Worm (Caenorhabditis elegans) whole organism, late embryonic: ENCODE data around the gene T24B8.3.

ENCODE experiments used
- C08G9.2 ChIP-seq: sonication (generic microtip); optimal IDR thresholded peaks from 2 replicates; lab custom pipeline; 2016; ENCODE audit warnings: mild to moderate bottlenecking, missing genetic modification characterization, moderate library complexity, missing compliant biosample characterization
- K02D7.2 ChIP-seq: sonication (generic microtip); optimal IDR thresholded peaks from 2 replicates; lab custom pipeline; 2017; ENCODE audit warnings: mild to moderate bottlenecking, missing genetic modification characterization, missing compliant biosample characterization
- K09A11.1 ChIP-seq: sonication (generic microtip); optimal IDR thresholded peaks from 2 replicates; lab custom pipeline; 2017; ENCODE audit warnings: antibody characterized with exemption, mild to moderate bottlenecking, missing genetic modification characterization, missing compliant biosample characterization; ENCODE audit not compliant: insufficient read depth
- Y22D7AL.16 ChIP-seq: sonication (generic microtip); optimal IDR thresholded peaks from 2 replicates; lab custom pipeline; 2016; ENCODE audit warnings: missing genetic modification characterization, missing compliant biosample characterization
- ceh-14 ChIP-seq: sonication (generic microtip); optimal IDR thresholded peaks from 2 replicates; lab custom pipeline; 2016; ENCODE audit warnings: missing genotype, missing genetic modification characterization, missing compliant biosample characterization
- ceh-19 ChIP-seq: fragments of 200-800 bp; sonication (Bioruptor generic); optimal IDR thresholded peaks from 2 replicates; lab custom pipeline; 2018; ENCODE audit warnings: mild to moderate bottlenecking, missing genetic modification characterization, missing compliant biosample characterization
- ceh-2 ChIP-seq: sonication (generic microtip); optimal IDR thresholded peaks from 2 replicates; lab custom pipeline; 2016; ENCODE audit warnings: missing genotype, missing genetic modification characterization, missing compliant biosample characterization
- ceh-22 ChIP-seq: sonication (generic microtip); optimal IDR thresholded peaks from 2 replicates; lab custom pipeline; 2017; ENCODE audit warnings: missing biosample characterization, missing genetic modification characterization
- ceh-24 ChIP-seq: sonication (generic microtip); optimal IDR thresholded peaks from 2 replicates; lab custom pipeline; 2016; ENCODE audit warnings: mild to moderate bottlenecking, missing genetic modification characterization, missing compliant biosample characterization
- ceh-9 ChIP-seq: sonication (generic microtip); optimal IDR thresholded peaks from 2 replicates; lab custom pipeline; 2016; ENCODE audit warnings: mild to moderate bottlenecking, missing genetic modification characterization, inconsistent platforms, missing compliant biosample characterization
- che-1 ChIP-seq: sonication (generic microtip); optimal IDR thresholded peaks from 2 replicates; lab custom pipeline; 2016; ENCODE audit warnings: mild to moderate bottlenecking, missing genetic modification characterization, missing compliant biosample characterization
- elt-2 ChIP-seq: sonication (generic microtip); optimal IDR thresholded peaks from 2 replicates; lab custom pipeline; 2016; ENCODE audit warnings: missing genetic modification reagents, missing genetic modification characterization, missing compliant biosample characterization
- elt-4 ChIP-seq: sonication (generic microtip); optimal IDR thresholded peaks from 2 replicates; lab custom pipeline; 2016; ENCODE audit warnings: missing genetic modification characterization, missing compliant biosample characterization
- ets-4 ChIP-seq: sonication (generic microtip); optimal IDR thresholded peaks from 2 replicates; lab custom pipeline; 2016; ENCODE audit warnings: missing genetic modification characterization, missing compliant biosample characterization
- eyg-1 ChIP-seq: sonication (generic microtip); optimal IDR thresholded peaks from 2 replicates; lab custom pipeline; 2016; ENCODE audit warnings: missing genotype, missing genetic modification characterization, missing compliant biosample characterization
- fax-1 ChIP-seq: sonication (generic microtip); optimal IDR thresholded peaks from 2 replicates; lab custom pipeline; 2016; ENCODE audit warnings: missing genotype, missing genetic modification characterization, missing compliant biosample characterization
- hlh-15 ChIP-seq: sonication (generic microtip); optimal IDR thresholded peaks from 2 replicates; lab custom pipeline; 2016; ENCODE audit warnings: missing genetic modification characterization, missing compliant biosample characterization
- hlh-30 ChIP-seq: sonication (generic microtip); optimal IDR thresholded peaks from 2 replicates; lab custom pipeline; 2017; ENCODE audit warnings: antibody characterized with exemption, missing genetic modification characterization, missing compliant biosample characterization; ENCODE audit not compliant: insufficient read depth
- hlh-6 ChIP-seq: sonication (generic microtip); optimal IDR thresholded peaks from 2 replicates; lab custom pipeline; 2016; ENCODE audit warnings: missing genotype, missing genetic modification characterization, missing compliant biosample characterization
- lim-6 ChIP-seq: sonication (generic microtip); optimal IDR thresholded peaks from 2 replicates; lab custom pipeline; 2016; ENCODE audit warnings: missing genetic modification characterization, missing compliant biosample characterization
- lin-11 ChIP-seq: fragments of 200-800 bp; sonication (Bioruptor generic); optimal IDR thresholded peaks from 2 replicates; lab custom pipeline; 2018; ENCODE audit warnings: mild to moderate bottlenecking, missing genetic modification characterization, missing compliant biosample characterization
- madf-2 ChIP-seq: sonication (generic microtip); optimal IDR thresholded peaks from 2 replicates; lab custom pipeline; 2017; ENCODE audit warnings: missing genetic modification characterization, missing compliant biosample characterization
- mec-3 ChIP-seq: sonication (generic microtip); optimal IDR thresholded peaks from 2 replicates; lab custom pipeline; 2016; ENCODE audit warnings: borderline replicate concordance, missing genetic modification characterization, missing compliant biosample characterization
- nfya-1 ChIP-seq: sonication (generic microtip); optimal IDR thresholded peaks from 2 replicates; lab custom pipeline; 2017; ENCODE audit warnings: missing genetic modification characterization, mild to moderate bottlenecking, missing compliant biosample characterization, antibody characterized with exemption, moderate library complexity
- nhr-11 ChIP-seq: fragments of 150-350 bp; optimal IDR thresholded peaks from 2 replicates; lab custom pipeline; 2014; ENCODE audit warnings: missing biosample characterization, missing genetic modification characterization
- npax-4 ChIP-seq: sonication (generic microtip); optimal IDR thresholded peaks from 2 replicates; lab custom pipeline; 2016; ENCODE audit warnings: missing genetic modification characterization, missing compliant biosample characterization
- pax-1 ChIP-seq: fragments of 150-350 bp; optimal IDR thresholded peaks from 2 replicates; lab custom pipeline; 2014; ENCODE audit warnings: missing biosample characterization, missing genetic modification characterization
- pha-2 ChIP-seq: sonication (generic microtip); optimal IDR thresholded peaks from 2 replicates; lab custom pipeline; 2017; ENCODE audit warnings: mild to moderate bottlenecking, missing genetic modification characterization, missing compliant biosample characterization
- pros-1 ChIP-seq: fragments of 150-350 bp; optimal IDR thresholded peaks from 2 replicates; lab custom pipeline; 2014; ENCODE audit warnings: missing biosample characterization, missing genetic modification reagents, missing genetic modification characterization
- ref-2 ChIP-seq: sonication (generic microtip); optimal IDR thresholded peaks from 2 replicates; lab custom pipeline; 2016; ENCODE audit warnings: missing genetic modification characterization, missing compliant biosample characterization
- rnt-1 ChIP-seq: sonication (generic microtip); optimal IDR thresholded peaks from 2 replicates; lab custom pipeline; 2016; ENCODE audit warnings: missing genetic modification characterization, missing compliant biosample characterization
- sdc-2 ChIP-seq: sonication (generic microtip); optimal IDR thresholded peaks from 2 replicates; lab custom pipeline; 2016; ENCODE audit warnings: missing genotype, missing genetic modification characterization, missing compliant biosample characterization
- sox-4 ChIP-seq: sonication (generic microtip); optimal IDR thresholded peaks from 2 replicates; lab custom pipeline; 2017; ENCODE audit warnings: mild to moderate bottlenecking, missing genetic modification characterization, inconsistent platforms, missing compliant biosample characterization
- tbx-2 ChIP-seq: sonication (generic microtip); optimal IDR thresholded peaks from 2 replicates; lab custom pipeline; 2016; ENCODE audit warnings: missing genetic modification characterization, missing compliant biosample characterization
- tbx-7 ChIP-seq: sonication (generic microtip); optimal IDR thresholded peaks from 2 replicates; lab custom pipeline; 2016; ENCODE audit warnings: missing genotype, missing genetic modification characterization, missing compliant biosample characterization
- unc-55 ChIP-seq: sonication (generic microtip); optimal IDR thresholded peaks from 2 replicates; lab custom pipeline; 2017; ENCODE audit warnings: missing biosample characterization, missing genetic modification reagents, missing genetic modification characterization
- unc-86 ChIP-seq: sonication (generic microtip); optimal IDR thresholded peaks from 2 replicates; lab custom pipeline; 2016; ENCODE audit warnings: missing genetic modification characterization, missing compliant biosample characterization

T24B8.3 gene

DNA sequence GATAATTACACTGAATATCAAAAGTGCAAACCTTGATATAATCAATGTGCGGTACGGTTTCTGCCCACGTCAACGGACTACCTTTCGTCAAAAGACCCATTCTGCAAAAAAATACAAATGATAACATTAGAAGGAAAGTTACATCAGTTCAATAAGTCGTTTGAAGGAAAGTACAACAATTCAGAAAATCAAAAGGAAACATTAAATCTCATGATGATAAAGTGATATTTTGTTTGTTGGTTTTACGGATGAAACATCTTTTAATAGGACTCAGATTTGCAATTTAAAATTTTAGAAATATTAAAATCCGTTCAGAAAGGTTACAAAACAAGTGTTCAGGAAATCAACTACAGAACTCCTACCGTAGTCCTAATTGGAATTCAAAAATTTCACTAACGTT, 22.7 kb downstream of the T24B8.3 start, which contains the start of gene gcs-1:
gcs-1 (minus strand) TSS at position 101 of the 400 bp plus-strand sequence.
- no peak for TF ChIP-seq tbx-7 (tag; lab: Kevin White, UChicago)
- TF ChIP-seq mec-3 (tag; lab: Kevin White, UChicago), result no peak
- TF ChIP-seq ref-2, result no peak

DNA sequence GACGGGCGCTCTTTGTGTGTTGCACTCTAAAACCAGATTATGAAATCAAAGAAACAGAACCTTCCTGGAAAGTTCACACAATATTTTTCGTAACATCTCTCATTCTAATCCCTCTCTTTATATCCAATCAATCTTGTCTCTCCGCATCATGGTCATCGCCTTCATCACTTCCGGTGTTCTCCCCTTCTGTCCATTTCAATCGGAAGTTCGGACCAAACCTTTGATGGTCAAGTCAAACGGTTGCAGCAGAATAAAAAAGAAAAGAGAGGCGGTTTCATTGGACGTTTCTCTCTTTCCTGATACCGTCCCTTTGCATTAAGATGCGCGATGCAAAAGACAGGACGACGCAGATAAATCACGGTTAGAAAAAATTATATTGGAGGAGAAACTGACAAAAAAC, 27.9 kb downstream of the T24B8.3 start:
- TF ChIP-seq sox-4, result no peak
- no peak for TF ChIP-seq hlh-15 (tag; lab: Kevin White, UChicago)
- TF ChIP-seq fax-1 (tag; lab: Kevin White, UChicago), result no peak
- no peak for TF ChIP-seq rnt-1 (tag; lab: Kevin White, UChicago)
- TF ChIP-seq elt-4 (tag; lab: Kevin White, UChicago), result no peak
- TF ChIP-seq K09A11.1 (tag; lab: Kevin White, UChicago), result no peak
- TF ChIP-seq ceh-2 (tag; lab: Kevin White, UChicago), result no peak
- no peak for TF ChIP-seq eyg-1 (tag; lab: Kevin White, UChicago)
- no peak for TF ChIP-seq elt-2
- no peak for TF ChIP-seq ets-4 (tag; lab: Kevin White, UChicago)
- TF ChIP-seq ceh-14 (tag; lab: Kevin White, UChicago), result no peak
- TF ChIP-seq ceh-9, result no peak
- no peak for TF ChIP-seq ceh-22 (tag; lab: Kevin White, UChicago)
- TF ChIP-seq tbx-2 (tag; lab: Kevin White, UChicago), result no peak
- TF ChIP-seq nhr-11 (tag; lab: Kevin White, UChicago), result no peak
- no peak for TF ChIP-seq lin-11
- no peak for TF ChIP-seq hlh-30 (tag; lab: Kevin White, UChicago)
- TF ChIP-seq sdc-2 (tag; lab: Kevin White, UChicago), result no peak
- no peak for TF ChIP-seq ceh-19
- TF ChIP-seq che-1 (tag; lab: Kevin White, UChicago), result no peak
- TF ChIP-seq, all 69 proteins: peak for 0

DNA sequence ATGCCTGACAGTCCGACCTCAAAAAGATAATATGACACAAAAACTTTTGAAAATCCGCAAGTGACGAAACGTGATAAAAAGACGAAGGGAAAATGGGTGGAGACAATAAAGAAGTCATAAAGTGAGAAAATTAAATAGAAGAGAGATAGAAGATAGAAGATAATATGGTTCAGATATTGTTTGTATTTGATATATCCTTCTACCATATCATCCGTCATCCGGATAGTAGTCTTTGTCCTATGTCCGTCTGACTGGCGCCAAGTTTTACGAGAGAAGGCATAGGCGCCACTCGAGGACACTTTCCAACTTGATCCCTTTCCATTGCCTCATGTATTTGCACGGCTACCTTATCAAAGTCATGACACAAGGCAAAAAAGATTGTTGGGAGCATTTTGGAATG, 29.0 kb downstream of the T24B8.3 start:
- TF ChIP-seq hlh-6 (tag; lab: Kevin White, UChicago) (no peak), fax-1 (tag; lab: Kevin White, UChicago) (no peak), hlh-15 (tag; lab: Kevin White, UChicago) (no peak), C08G9.2 (no peak), sox-4 (no peak), npax-4 (tag; lab: Kevin White, UChicago) (no peak), lim-6 (tag; lab: Kevin White, UChicago) (no peak)
- TF ChIP-seq, all 69 proteins: peak for 0

DNA sequence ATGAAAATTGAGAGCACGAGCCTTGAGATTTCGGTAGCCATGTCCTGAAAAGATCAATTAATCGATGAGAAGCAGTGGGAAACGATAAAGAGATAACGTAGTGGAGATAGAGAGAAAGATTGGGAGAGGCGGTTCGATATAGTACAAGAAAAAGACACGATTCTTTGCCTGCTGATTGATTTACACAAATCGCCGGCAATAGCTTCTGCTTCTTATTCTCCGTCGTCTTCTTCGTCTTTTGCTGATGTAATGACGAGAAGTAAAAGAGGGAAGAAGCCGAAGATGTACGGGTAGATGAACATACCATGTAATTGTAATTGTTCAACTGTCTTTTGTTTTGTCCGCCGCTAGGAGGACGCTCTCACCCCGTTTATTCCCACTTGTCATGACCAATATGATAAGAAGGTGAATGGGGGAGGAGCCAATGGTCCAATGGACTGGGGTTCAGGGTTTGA, 31.7 kb downstream of the T24B8.3 start, which contains the start of gene F37B12.1:
F37B12.1 (minus strand) TSS at position 51 of the 455 bp plus-strand sequence.
- no peak for TF ChIP-seq hlh-15 (tag; lab: Kevin White, UChicago)
- no peak for TF ChIP-seq ceh-14 (tag; lab: Kevin White, UChicago)
- TF ChIP-seq madf-2 (tag; lab: Kevin White, UChicago), result no peak
- TF ChIP-seq C08G9.2, result no peak
- TF ChIP-seq npax-4 (tag; lab: Kevin White, UChicago), result no peak
- no peak for TF ChIP-seq sox-4
- TF ChIP-seq ceh-22 (tag; lab: Kevin White, UChicago), result no peak
- TF ChIP-seq unc-55 (GFP tag; lab: Kevin White, UChicago), result no peak
- TF ChIP-seq pros-1 (tag; lab: Kevin White, UChicago), result no peak
- no peak for TF ChIP-seq K02D7.2 (tag; lab: Kevin White, UChicago)
- no peak for TF ChIP-seq ets-4 (tag; lab: Kevin White, UChicago)
- no peak for TF ChIP-seq ceh-24 (tag; lab: Kevin White, UChicago)
- TF ChIP-seq, all 69 proteins: peak for 0

DNA sequence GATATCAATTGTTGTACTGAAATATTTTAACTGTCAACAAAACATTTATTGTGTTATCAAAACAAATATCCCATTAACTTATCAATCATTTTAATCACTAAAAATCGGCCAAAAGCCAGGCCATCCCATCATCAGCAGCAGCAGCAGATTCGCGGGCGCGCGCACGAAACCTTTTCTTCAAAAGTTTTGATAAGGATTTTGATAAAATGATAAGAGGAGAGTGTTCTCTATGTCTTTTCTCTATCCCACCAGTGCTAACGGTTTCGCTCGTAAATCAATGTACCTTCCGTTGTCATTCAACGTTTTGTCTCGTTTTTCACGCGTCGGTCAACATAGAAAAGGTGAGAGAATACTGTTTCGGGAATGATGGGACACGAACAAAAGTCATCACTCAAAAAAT, 32.8 kb downstream of the T24B8.3 start:
- no peak for TF ChIP-seq pax-1 (tag; lab: Kevin White, UChicago)
- TF ChIP-seq pha-2 (tag; lab: Kevin White, UChicago), result no peak
- no peak for TF ChIP-seq lin-11
- no peak for TF ChIP-seq ceh-22 (tag; lab: Kevin White, UChicago)
- no peak for TF ChIP-seq unc-86
- no peak for TF ChIP-seq ref-2
- no peak for TF ChIP-seq nfya-1 (tag; lab: Kevin White, UChicago)
- no peak for TF ChIP-seq hlh-30 (tag; lab: Kevin White, UChicago)
- no peak for TF ChIP-seq Y22D7AL.16 (tag; lab: Kevin White, UChicago)
- no peak for TF ChIP-seq ceh-2 (tag; lab: Kevin White, UChicago)
- no peak for TF ChIP-seq ceh-19
